Fruit fly (Drosophila melanogaster) whole organism, prepupa: ENCODE results near the gene CG18088.

Experiments
- CG32006 ChIP-seq: fragments of 200-800 bp; sonication (Bioruptor generic); optimal IDR thresholded peaks from 3 replicates; lab custom pipeline; 2017; ENCODE audit warnings: missing biosample characterization, mild to moderate bottlenecking, missing genetic modification characterization
- CG4318 ChIP-seq: fragments of 200-800 bp; sonication (Bioruptor generic); optimal IDR thresholded peaks from 3 replicates; lab custom pipeline; 2017; ENCODE audit warnings: missing biosample characterization, mild to moderate bottlenecking, missing genetic modification characterization
- Eip75B ChIP-seq: fragments of 200-800 bp; sonication (Bioruptor generic); optimal IDR thresholded peaks from 3 replicates; lab custom pipeline; 2016; ENCODE audit warnings: missing biosample characterization, missing genetic modification characterization
- Hr38 ChIP-seq: sonication (Bioruptor generic); optimal IDR thresholded peaks from 2 replicates; lab custom pipeline; 2016; ENCODE audit warnings: missing biosample characterization, missing genetic modification characterization
- Lpt ChIP-seq: fragments of 200-800 bp; sonication (Bioruptor generic); optimal IDR thresholded peaks from 3 replicates; lab custom pipeline; 2016; ENCODE audit warnings: missing biosample characterization, missing genetic modification characterization
- cyc ChIP-seq: fragments of 200-800 bp; sonication (Bioruptor generic); optimal IDR thresholded peaks from 3 replicates; lab custom pipeline; 2016; ENCODE audit warnings: missing biosample characterization, missing genetic modification characterization
- esn ChIP-seq: fragments of 200-800 bp; sonication (Bioruptor generic); optimal IDR thresholded peaks from 2 replicates; lab custom pipeline; 2016; ENCODE audit warnings: missing biosample characterization, mild to moderate bottlenecking, missing genetic modification characterization, moderate library complexity
- fd85E ChIP-seq: fragments of 200-800 bp; sonication (Bioruptor generic); optimal IDR thresholded peaks from 3 replicates; lab custom pipeline; 2016; ENCODE audit warnings: missing biosample characterization, missing genetic modification characterization
- net ChIP-seq: fragments of 200-800 bp; sonication (Bioruptor generic); optimal IDR thresholded peaks from 3 replicates; lab custom pipeline; 2016; ENCODE audit warnings: missing biosample characterization, missing genetic modification characterization
- pdm3 ChIP-seq: fragments of 200-800 bp; sonication (Bioruptor generic); optimal IDR thresholded peaks from 3 replicates; lab custom pipeline; 2016; ENCODE audit warnings: missing biosample characterization, missing genetic modification characterization
- salr ChIP-seq, 2 experiments: fragments of 200-800 bp; sonication (Bioruptor generic); optimal IDR thresholded peaks; 3 replicates each; lab custom pipeline; 2016 to 2018; ENCODE audit warnings: missing biosample characterization in 2 of 2, missing genetic modification characterization in 2 of 2, mild to moderate bottlenecking in 1 of 2
- svp ChIP-seq: fragments of 200-800 bp; sonication (Bioruptor generic); peaks from one replicate; lab custom pipeline; 2016; ENCODE audit warnings: missing biosample characterization, missing genetic modification characterization
- topi ChIP-seq: fragments of 200-800 bp; sonication (Bioruptor generic); optimal IDR thresholded peaks from 3 replicates; lab custom pipeline; 2016; ENCODE audit warnings: missing biosample characterization, missing genetic modification characterization

DNA sequence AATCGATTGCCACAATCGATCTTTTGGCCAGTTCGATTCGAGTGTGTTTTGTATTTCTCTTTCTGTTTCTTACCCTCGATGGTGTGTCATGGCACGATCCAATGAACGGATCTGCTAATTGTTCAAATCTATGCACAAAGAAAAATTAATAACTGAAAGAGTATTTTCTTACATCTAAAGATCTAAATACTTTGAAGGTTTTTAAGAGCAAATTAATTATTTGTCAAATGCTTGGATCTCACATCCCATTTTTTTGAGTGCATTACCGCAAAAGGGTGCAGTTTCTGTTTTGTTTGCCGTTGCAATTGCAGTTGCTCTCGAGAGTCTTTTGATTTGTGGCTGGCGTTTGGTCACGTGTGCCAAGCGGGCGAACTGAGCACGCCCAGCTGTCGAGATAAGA lies 45.4 kb upstream of the CG18088 start:
- peak; percentile 25 for TF ChIP-seq CG32006 (GFP tag; lab: Kevin White, UChicago)
- TF ChIP-seq Hr38 (GFP tag; lab: Kevin White, UChicago), result no peak
- no peak for TF ChIP-seq CG4318 (GFP tag; lab: Kevin White, UChicago)
- TF ChIP-seq topi, result no peak
- no peak for TF ChIP-seq salr (GFP tag; optimal IDR thresholded peaks at IDR 0.05; lab: Kevin White, UChicago)
- no peak for TF ChIP-seq cyc (GFP tag; lab: Kevin White, UChicago)
- TF ChIP-seq fd85E (GFP tag; lab: Kevin White, UChicago), result no peak
- no peak for TF ChIP-seq esn (GFP tag; lab: Kevin White, UChicago)
- peak; percentile 53 for TF ChIP-seq svp (GFP tag; lab: Kevin White, UChicago)
- TF ChIP-seq Lpt (GFP tag; lab: Kevin White, UChicago), result no peak
- no peak for TF ChIP-seq Eip75B (GFP tag; lab: Kevin White, UChicago)
- TF ChIP-seq pdm3, result peak; percentile 9
- TF ChIP-seq net (GFP tag; lab: Kevin White, UChicago), result no peak
